ENCODE assay signal across 1 fruit fly cellular context in genomic region chr3L:7854752-7855454, dm6.
TF ChIP-seq lines count a peak whose summit lies in the region.

No protein-coding gene starts in this region.

TF ChIP-seq in whole organism, embryonic, 481 proteins besides CTCF, POLR2A, EP300 and RAD21 (continued from another document and continues in another):
- TF ChIP-seq CG17328 (GFP tag; IDR thresholded peaks at IDR 0.05; lab: Robert Waterston, UW) (peak; percentile 71), CG17612 (GFP tag; IDR thresholded peaks at IDR 0.05; lab: Robert Waterston, UW) (no peak), mam (GFP tag; optimal IDR thresholded peaks at IDR 0.05; lab: Kevin White, UChicago) (no peak), CG18476 (GFP tag; optimal IDR thresholded peaks at IDR 0.05; lab: Kevin White, UChicago) (no peak), chm (GFP tag; IDR thresholded peaks at IDR 0.05; lab: Robert Waterston, UW) (peak; percentile 84), CG15601 (tag; optimal IDR thresholded peaks at IDR 0.05; lab: Kevin White, UChicago) (peak; percentile 59), dan (GFP tag; IDR thresholded peaks at IDR 0.05; lab: Robert Waterston, UW) (no peak), Ada2b (GFP tag; IDR thresholded peaks at IDR 0.05; lab: Robert Waterston, UW) (no peak), Bdp1 (GFP tag; optimal IDR thresholded peaks at IDR 0.05; lab: Kevin White, UChicago) (no peak), CG7745 (tag; optimal IDR thresholded peaks at IDR 0.05; lab: Kevin White, UChicago) (peak; percentile 32), CG6689 (GFP tag; IDR thresholded peaks at IDR 0.05; lab: Robert Waterston, UW) (no peak), E2f2 (GFP tag; IDR thresholded peaks at IDR 0.05; lab: Robert Waterston, UW) (no peak), hb (GFP tag; IDR thresholded peaks at IDR 0.05; lab: Robert Waterston, UW; ENCODE audit: partially characterized antibody) (no peak), CG12071 (GFP tag; optimal IDR thresholded peaks at IDR 0.05; lab: Kevin White, UChicago) (peak; percentile 96), fd102C (GFP tag; optimal IDR thresholded peaks at IDR 0.05; lab: Kevin White, UChicago) (peak; percentile 11), CG16815 (GFP tag; optimal IDR thresholded peaks at IDR 0.05; lab: Kevin White, UChicago) (no peak), chif (GFP tag; optimal IDR thresholded peaks at IDR 0.05; lab: Kevin White, UChicago) (no peak), CG4282 (GFP tag; optimal IDR thresholded peaks at IDR 0.05; lab: Kevin White, UChicago) (no peak), CG33557 (GFP tag; optimal IDR thresholded peaks at IDR 0.05; lab: Kevin White, UChicago) (peak; percentile 76), wor (GFP tag; IDR thresholded peaks at IDR 0.05; lab: Robert Waterston, UW) (no peak), ind (GFP tag; optimal IDR thresholded peaks at IDR 0.05; lab: Kevin White, UChicago) (no peak), HLH3B (GFP tag; IDR thresholded peaks at IDR 0.05; lab: Robert Waterston, UW) (peak; percentile 60; the same call in 1 of the 2 replicates), Xrp1 (GFP tag; IDR thresholded peaks at IDR 0.05; lab: Robert Waterston, UW) (0 out of 2 replicates have a peak, but pooled peaks have one; percentile 14), CG34224 (GFP tag; IDR thresholded peaks at IDR 0.05; lab: Robert Waterston, UW; ENCODE audit: partially characterized antibody) (no peak), klu (GFP tag; IDR thresholded peaks at IDR 0.05; lab: Robert Waterston, UW) (no peak), Mrtf (GFP tag; IDR thresholded peaks at IDR 0.05; lab: Robert Waterston, UW) (no peak), fd96Cb (tag; optimal IDR thresholded peaks at IDR 0.05; lab: Kevin White, UChicago) (no peak), ftz-f1 (GFP tag; optimal IDR thresholded peaks at IDR 0.05; lab: Kevin White, UChicago) (no peak), CG13287 (GFP tag; IDR thresholded peaks at IDR 0.05; lab: Robert Waterston, UW; ENCODE audit: partially characterized antibody) (peak; percentile 43; the same call in 1 of the 2 replicates), CG5180 (GFP tag; optimal IDR thresholded peaks at IDR 0.05; lab: Kevin White, UChicago) (peak; percentile 91), Max (GFP tag; optimal IDR thresholded peaks at IDR 0.05; lab: Kevin White, UChicago) (no peak), CG32532 (GFP tag; IDR thresholded peaks at IDR 0.05; lab: Robert Waterston, UW) (no peak; the same call in 1 of the 2 replicates), da (GFP tag; optimal IDR thresholded peaks at IDR 0.05; lab: Kevin White, UChicago) (no peak), p53 (GFP tag; optimal IDR thresholded peaks at IDR 0.05; lab: Kevin White, UChicago) (no peak), Drgx (GFP tag; IDR thresholded peaks at IDR 0.05; lab: Robert Waterston, UW) (no peak), Fer3 (tag; optimal IDR thresholded peaks at IDR 0.05; lab: Kevin White, UChicago) (peak; percentile 63), dimm (GFP tag; IDR thresholded peaks at IDR 0.05; lab: Robert Waterston, UW) (no peak), chn (GFP tag; optimal IDR thresholded peaks at IDR 0.05; lab: Kevin White, UChicago) (no peak), ci (GFP tag; IDR thresholded peaks at IDR 0.05; lab: Robert Waterston, UW) (peak; percentile 93; the same call in 2 of the 3 replicates), tio (GFP tag; optimal IDR thresholded peaks at IDR 0.05; lab: Kevin White, UChicago) (no peak), CG3838 (GFP tag; optimal IDR thresholded peaks at IDR 0.05; lab: Kevin White, UChicago) (no peak), Oli (tag; optimal IDR thresholded peaks at IDR 0.05; lab: Kevin White, UChicago) (no peak), CG5953 (GFP tag; IDR thresholded peaks at IDR 0.05; lab: Robert Waterston, UW) (peak; percentile 48; the same call in 1 of the 2 replicates), cato (GFP tag; optimal IDR thresholded peaks at IDR 0.05; lab: Kevin White, UChicago; ENCODE audit: borderline replicate concordance) (no peak), al (GFP tag; IDR thresholded peaks at IDR 0.05; lab: Robert Waterston, UW) (no peak), CG12219 (GFP tag; optimal IDR thresholded peaks at IDR 0.05; lab: Kevin White, UChicago) (peak; percentile 85), Spps (tag; optimal IDR thresholded peaks at IDR 0.05; lab: Kevin White, UChicago) (peak; percentile 60), CG7928 (GFP tag; optimal IDR thresholded peaks at IDR 0.05; lab: Kevin White, UChicago) (no peak), Mes4 (GFP tag; optimal IDR thresholded peaks at IDR 0.05; lab: Kevin White, UChicago) (peak; percentile 33), fu2 (GFP tag; optimal IDR thresholded peaks at IDR 0.05; lab: Kevin White, UChicago) (no peak), inv (GFP tag; IDR thresholded peaks at IDR 0.05; lab: Robert Waterston, UW; ENCODE audit: partially characterized antibody) (no peak), br (optimal IDR thresholded peaks at IDR 0.05; lab: Kevin White, UChicago) (no peak), CG34422 (GFP tag; IDR thresholded peaks at IDR 0.05; lab: Robert Waterston, UW) (no peak), CG10959 (GFP tag; IDR thresholded peaks at IDR 0.05; lab: Robert Waterston, UW) (no peak), CG13894 (tag; optimal IDR thresholded peaks at IDR 0.05; lab: Kevin White, UChicago) (peak; percentile 76), Abd-B (GFP tag; optimal IDR thresholded peaks at IDR 0.05; lab: Kevin White, UChicago) (no peak), CG18599 (GFP tag; optimal IDR thresholded peaks at IDR 0.05; lab: Kevin White, UChicago) (peak; percentile 81), vvl (GFP tag; IDR thresholded peaks at IDR 0.05; lab: Robert Waterston, UW) (peak; percentile 65; the same call in 1 of the 2 replicates), Tbp (GFP tag; optimal IDR thresholded peaks at IDR 0.05; lab: Kevin White, UChicago) (no peak), Meics (GFP tag; optimal IDR thresholded peaks at IDR 0.05; lab: Kevin White, UChicago) (peak; percentile 70), kni (GFP tag; optimal IDR thresholded peaks at IDR 0.05; lab: Kevin White, UChicago) (peak; percentile 94), CG17385 (GFP tag; optimal IDR thresholded peaks at IDR 0.05; lab: Kevin White, UChicago) (peak; percentile 74), CG6854 (GFP tag; optimal IDR thresholded peaks at IDR 0.05; lab: Kevin White, UChicago) (peak; percentile 92), Nf-YC (tag; optimal IDR thresholded peaks at IDR 0.05; lab: Kevin White, UChicago) (peak; percentile 65), CG30020 (tag; optimal IDR thresholded peaks at IDR 0.05; lab: Kevin White, UChicago) (no peak), so (GFP tag; IDR thresholded peaks at IDR 0.05; lab: Robert Waterston, UW) (peak; percentile 7; the same call in 1 of the 3 replicates), cwo (GFP tag; optimal IDR thresholded peaks at IDR 0.05; lab: Kevin White, UChicago) (peak; percentile 47), ems (GFP tag; optimal IDR thresholded peaks at IDR 0.05; lab: Kevin White, UChicago) (peak; percentile 14), usp (GFP tag; optimal IDR thresholded peaks at IDR 0.05; lab: Kevin White, UChicago) (no peak), CG10979 (tag; optimal IDR thresholded peaks at IDR 0.05; lab: Kevin White, UChicago) (peak; percentile 44), CG12155 (GFP tag; optimal IDR thresholded peaks at IDR 0.05; lab: Kevin White, UChicago) (no peak), Blimp-1 (GFP tag; optimal IDR thresholded peaks at IDR 0.05; lab: Kevin White, UChicago) (peak; percentile 44), CG11696 (GFP tag; IDR thresholded peaks at IDR 0.05; lab: Robert Waterston, UW) (no peak), slp2 (GFP tag; optimal IDR thresholded peaks at IDR 0.05; lab: Kevin White, UChicago) (no peak), CG17568 (GFP tag; optimal IDR thresholded peaks at IDR 0.05; lab: Kevin White, UChicago) (peak; percentile 89), Fer2 (tag; optimal IDR thresholded peaks at IDR 0.05; lab: Kevin White, UChicago) (no peak), slou (GFP tag; optimal IDR thresholded peaks at IDR 0.05; lab: Kevin White, UChicago) (no peak), HLH54F (GFP tag; optimal IDR thresholded peaks at IDR 0.05; lab: Kevin White, UChicago) (no peak), toy (GFP tag; IDR thresholded peaks at IDR 0.05; lab: Robert Waterston, UW) (no peak), Dip3 (GFP tag; optimal IDR thresholded peaks at IDR 0.05; lab: Kevin White, UChicago) (no peak), tin (GFP tag; optimal IDR thresholded peaks at IDR 0.05; lab: Kevin White, UChicago) (no peak), danr (GFP tag; IDR thresholded peaks at IDR 0.05; lab: Robert Waterston, UW) (no peak), pros (GFP tag; optimal IDR thresholded peaks at IDR 0.05; lab: Kevin White, UChicago) (peak; percentile 46), CG11504 (tag; optimal IDR thresholded peaks at IDR 0.05; lab: Kevin White, UChicago) (peak; percentile 55), Atf-2 (GFP tag; optimal IDR thresholded peaks at IDR 0.05; lab: Kevin White, UChicago) (no peak), jumu (GFP tag; optimal IDR thresholded peaks at IDR 0.05; lab: Kevin White, UChicago) (no peak), sqz (GFP tag; optimal IDR thresholded peaks at IDR 0.05; lab: Kevin White, UChicago) (peak; percentile 89), pnt (GFP tag; optimal IDR thresholded peaks at IDR 0.05; lab: Kevin White, UChicago) (no peak), oc (tag; optimal IDR thresholded peaks at IDR 0.05; lab: Kevin White, UChicago) (peak; percentile 57), CG13123 (GFP tag; optimal IDR thresholded peaks at IDR 0.05; lab: Kevin White, UChicago) (no peak), CrebB (tag; optimal IDR thresholded peaks at IDR 0.05; lab: Kevin White, UChicago) (peak; percentile 79), TFAM (GFP tag; optimal IDR thresholded peaks at IDR 0.05; lab: Kevin White, UChicago) (no peak), CG4404 (GFP tag; IDR thresholded peaks at IDR 0.05; lab: Robert Waterston, UW) (no peak), CG2116 (GFP tag; optimal IDR thresholded peaks at IDR 0.05; lab: Kevin White, UChicago) (peak; percentile 54), CG6272 (GFP tag; IDR thresholded peaks at IDR 0.05; lab: Robert Waterston, UW) (no peak), Nf-YA (GFP tag; IDR thresholded peaks at IDR 0.05; lab: Robert Waterston, UW) (peak; percentile 55; the same call in 1 of the 2 replicates), chinmo (GFP tag; IDR thresholded peaks at IDR 0.05; lab: Robert Waterston, UW; ENCODE audit: partially characterized antibody) (peak; percentile 94), Vsx1 (GFP tag; optimal IDR thresholded peaks at IDR 0.05; lab: Kevin White, UChicago) (peak; percentile 71), amos (GFP tag; IDR thresholded peaks at IDR 0.05; lab: Robert Waterston, UW; ENCODE audit: partially characterized antibody) (no peak; the same call in 1 of the 2 replicates), Lpt (GFP tag; optimal IDR thresholded peaks at IDR 0.05; lab: Kevin White, UChicago) (no peak), zfh2 (GFP tag; optimal IDR thresholded peaks at IDR 0.05; lab: Kevin White, UChicago) (no peak), H2.0 (GFP tag; IDR thresholded peaks at IDR 0.05; lab: Robert Waterston, UW) (no peak), seq (GFP tag; IDR thresholded peaks at IDR 0.05; lab: Robert Waterston, UW) (peak; percentile 61; the same call in 1 of the 2 replicates), Opbp (GFP tag; IDR thresholded peaks at IDR 0.05; lab: Robert Waterston, UW; ENCODE audit: partially characterized antibody) (peak; percentile 28; the same call in 1 of the 3 replicates), Elba2 (GFP tag; optimal IDR thresholded peaks at IDR 0.05; lab: Kevin White, UChicago) (no peak), kah (GFP tag; optimal IDR thresholded peaks at IDR 0.05; lab: Kevin White, UChicago) (peak; percentile 91), CG12236 (GFP tag; optimal IDR thresholded peaks at IDR 0.05; lab: Kevin White, UChicago) (no peak), tna (GFP tag; IDR thresholded peaks at IDR 0.05; lab: Robert Waterston, UW; ENCODE audit: partially characterized antibody) (no peak), sima (GFP tag; optimal IDR thresholded peaks at IDR 0.05; lab: Kevin White, UChicago) (no peak), ap (GFP tag; IDR thresholded peaks at IDR 0.05; lab: Robert Waterston, UW) (no peak), gro (GFP tag; optimal IDR thresholded peaks at IDR 0.05; lab: Kevin White, UChicago) (peak; percentile 10), lola (GFP tag; optimal IDR thresholded peaks at IDR 0.05; lab: Kevin White, UChicago) (no peak), CG15269 (tag; optimal IDR thresholded peaks at IDR 0.05; lab: Kevin White, UChicago) (peak; percentile 58), lmd (GFP tag; IDR thresholded peaks at IDR 0.05; lab: Robert Waterston, UW) (no peak), CG1647 (GFP tag; optimal IDR thresholded peaks at IDR 0.05; lab: Kevin White, UChicago) (no peak), HmgZ (tag; optimal IDR thresholded peaks at IDR 0.05; lab: Kevin White, UChicago) (peak; percentile 61), NK7.1 (GFP tag; optimal IDR thresholded peaks at IDR 0.05; lab: Kevin White, UChicago) (peak; percentile 30), CG10431 (GFP tag; optimal IDR thresholded peaks at IDR 0.05; lab: Kevin White, UChicago) (peak; percentile 84), Nf-YB (GFP tag; optimal IDR thresholded peaks at IDR 0.05; lab: Kevin White, UChicago) (peak; percentile 43), CG6813 (GFP tag; optimal IDR thresholded peaks at IDR 0.05; lab: Kevin White, UChicago) (peak; percentile 94), CG10565 (GFP tag; optimal IDR thresholded peaks at IDR 0.05; lab: Kevin White, UChicago) (no peak), ssp (GFP tag; IDR thresholded peaks at IDR 0.05; lab: Robert Waterston, UW) (no peak), Hmx (GFP tag; optimal IDR thresholded peaks at IDR 0.05; lab: Kevin White, UChicago) (peak; percentile 53), HLHmδ (GFP tag; optimal IDR thresholded peaks at IDR 0.05; lab: Kevin White, UChicago) (peak; percentile 98), D19A (tag; optimal IDR thresholded peaks at IDR 0.05; lab: Kevin White, UChicago) (peak; percentile 49), CG12299 (tag; optimal IDR thresholded peaks at IDR 0.05; lab: Kevin White, UChicago) (peak; percentile 74), grau (tag; optimal IDR thresholded peaks at IDR 0.05; lab: Kevin White, UChicago) (peak; percentile 56), Dref (GFP tag; IDR thresholded peaks at IDR 0.05; lab: Robert Waterston, UW) (no peak), Atf6 (GFP tag; IDR thresholded peaks at IDR 0.05; lab: Robert Waterston, UW) (peak; percentile 29), disco-r (GFP tag; optimal IDR thresholded peaks at IDR 0.05; lab: Kevin White, UChicago) (no peak), CG3407 (GFP tag; optimal IDR thresholded peaks at IDR 0.05; lab: Kevin White, UChicago) (peak; percentile 50), CG12942 (GFP tag; optimal IDR thresholded peaks at IDR 0.05; lab: Kevin White, UChicago) (no peak), CG6791 (GFP tag; IDR thresholded peaks at IDR 0.05; lab: Robert Waterston, UW; ENCODE audit: partially characterized antibody) (no peak; the same call in 2 of the 3 replicates), Hsf (GFP tag; optimal IDR thresholded peaks at IDR 0.05; lab: Kevin White, UChicago) (no peak)
